Worm (Caenorhabditis elegans) whole organism, L3 larva: ENCODE measurements around the gene Y59E9AL.8.

Source experiments
- ama-1 ChIP-seq: fragments of 150-350 bp; optimal IDR thresholded peaks from 2 replicates; lab custom pipeline; 2018
- ceh-9 ChIP-seq: sonication (generic microtip); optimal IDR thresholded peaks from 2 replicates; lab custom pipeline; 2018; ENCODE audit warnings: missing biosample characterization, missing genetic modification characterization
- unc-39 ChIP-seq: sonication (generic microtip); optimal IDR thresholded peaks from 4 replicates; lab custom pipeline; 2017; ENCODE audit warnings: missing biosample characterization, missing genetic modification characterization

DNA sequence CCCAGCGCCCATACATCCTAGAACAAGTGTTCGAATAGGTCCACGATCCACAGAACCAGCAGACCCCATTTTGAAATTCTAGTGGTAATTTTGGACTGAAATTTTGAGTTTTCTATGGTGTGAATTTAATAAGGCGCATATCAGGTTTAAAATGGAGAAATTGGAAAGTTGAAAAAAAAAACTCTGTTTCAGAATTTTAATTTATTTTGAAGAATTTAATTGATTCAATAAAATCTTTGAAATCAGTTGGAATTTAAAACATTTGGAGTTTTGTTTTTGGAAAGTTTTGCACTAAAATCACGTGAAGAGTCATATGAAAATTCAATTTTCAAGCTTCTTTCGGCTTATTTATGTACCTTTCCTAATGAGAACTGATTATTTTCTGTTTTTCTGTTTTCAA, 28.6 kb downstream of the Y59E9AL.8 start, which contains the start of gene gpa-18:
- no peak for TF ChIP-seq unc-39
- no peak for TF ChIP-seq ama-1 (lab: Kevin White, UChicago)
- no peak for TF ChIP-seq ceh-9 (tag; lab: Kevin White, UChicago)
